Worm (Caenorhabditis elegans) whole organism, L1 larva: ENCODE data around the gene srh-299.

ENCODE experiments used
- C04F5.9 ChIP-seq: sonication (generic microtip); optimal IDR thresholded peaks from 2 replicates; lab custom pipeline; 2016; ENCODE audit warnings: missing genetic modification characterization, missing compliant biosample characterization
- C16A3.4 ChIP-seq: fragments of 150-350 bp; optimal IDR thresholded peaks from 2 replicates; lab custom pipeline; 2014; ENCODE audit warnings: missing biosample characterization, missing genetic modification characterization
- Y116A8C.19 ChIP-seq: sonication (generic microtip); optimal IDR thresholded peaks from 2 replicates; lab custom pipeline; 2016; ENCODE audit warnings: missing compliant biosample characterization, missing genetic modification characterization, borderline replicate concordance
- aha-1 ChIP-seq: fragments of 150-350 bp; optimal IDR thresholded peaks from 2 replicates; lab custom pipeline; 2014; ENCODE audit warnings: missing biosample characterization, missing genetic modification characterization
- alr-1 ChIP-seq: fragments of 200-800 bp; sonication (Bioruptor generic); optimal IDR thresholded peaks from 2 replicates; lab custom pipeline; 2018; ENCODE audit warnings: borderline replicate concordance, mild to moderate bottlenecking, missing genetic modification characterization, missing compliant biosample characterization
- ceh-63 ChIP-seq: fragments of 200-800 bp; sonication (Bioruptor generic); optimal IDR thresholded peaks from 2 replicates; lab custom pipeline; 2018; ENCODE audit warnings: mild to moderate bottlenecking, missing genetic modification characterization, missing compliant biosample characterization
- ceh-8 ChIP-seq: fragments of 200-800 bp; sonication (Bioruptor generic); optimal IDR thresholded peaks from 2 replicates; lab custom pipeline; 2018; ENCODE audit warnings: mild to moderate bottlenecking, missing genetic modification characterization, moderate library complexity, missing compliant biosample characterization
- ces-1 ChIP-seq: fragments of 150-350 bp; optimal IDR thresholded peaks from 2 replicates; lab custom pipeline; 2014; ENCODE audit warnings: missing biosample characterization, missing genetic modification reagents, missing genetic modification characterization
- dpl-1 ChIP-seq, 3 experiments: fragments of 150-350 bp in 2 of 3; sonication (generic microtip) in 1 of 3; optimal IDR thresholded peaks; 2 replicates each; lab custom pipeline; 2014 to 2017; ENCODE audit warnings: missing biosample characterization in 3 of 3, missing genetic modification characterization in 3 of 3, missing genetic modification reagents in 3 of 3
- efl-3 ChIP-seq: fragments of 200-800 bp; sonication (Bioruptor generic); optimal IDR thresholded peaks from 2 replicates; lab custom pipeline; 2018; ENCODE audit warnings: mild to moderate bottlenecking, missing genetic modification characterization, missing compliant biosample characterization
- elt-2 ChIP-seq: sonication (generic microtip); optimal IDR thresholded peaks from 2 replicates; lab custom pipeline; 2016; ENCODE audit warnings: missing genetic modification characterization, mild to moderate bottlenecking, inconsistent platforms, missing compliant biosample characterization, missing genetic modification reagents
- elt-3 ChIP-seq, 6 experiments: fragments of 150-350 bp in 1 of 6; sonication (generic microtip); optimal IDR thresholded peaks; 2 replicates each; lab custom pipeline; 2017 to 2018; ENCODE audit warnings: missing biosample characterization in 6 of 6, missing genetic modification characterization in 6 of 6, inconsistent platforms in 1 of 6
- ets-5 ChIP-seq: fragments of 200-800 bp; sonication (Bioruptor generic); IDR thresholded peaks from 2 replicates; pipeline ENCODE4 v1.3.6; 2022; ENCODE audit warnings: missing genetic modification characterization, missing compliant biosample characterization
- fos-1 ChIP-seq: fragments of 150-350 bp; optimal IDR thresholded peaks from 2 replicates; lab custom pipeline; 2014; ENCODE audit warnings: missing biosample characterization, missing genetic modification characterization
- hlh-17 ChIP-seq: fragments of 200-800 bp; sonication (Bioruptor generic); optimal IDR thresholded peaks from 2 replicates; lab custom pipeline; 2018; ENCODE audit warnings: missing genetic modification characterization, mild to moderate bottlenecking, missing compliant biosample characterization, moderate library complexity, borderline replicate concordance
- hpl-2 ChIP-seq: fragments of 150-350 bp; optimal IDR thresholded peaks from 2 replicates; lab custom pipeline; 2014; ENCODE audit warnings: missing biosample characterization, missing genetic modification reagents, missing genetic modification characterization
- jun-1 ChIP-seq: fragments of 150-350 bp; optimal IDR thresholded peaks from 2 replicates; lab custom pipeline; 2014; ENCODE audit warnings: missing biosample characterization, missing genetic modification reagents, missing genetic modification characterization
- lin-13 ChIP-seq: fragments of 150-350 bp; optimal IDR thresholded peaks from 2 replicates; lab custom pipeline; 2014; ENCODE audit warnings: missing biosample characterization, missing genetic modification reagents, missing genetic modification characterization
- lin-35 ChIP-seq, 2 experiments: fragments of 150-350 bp; optimal IDR thresholded peaks; 2 replicates each; lab custom pipeline; 2014; ENCODE audit warnings: missing biosample characterization in 2 of 2, missing genetic modification characterization in 2 of 2, missing genetic modification reagents in 2 of 2
- lin-39 ChIP-seq: fragments of 150-350 bp; optimal IDR thresholded peaks from 2 replicates; lab custom pipeline; 2014; ENCODE audit warnings: missing biosample characterization, missing genetic modification reagents, missing genetic modification characterization
- mef-2 ChIP-seq: fragments of 150-350 bp; optimal IDR thresholded peaks from 2 replicates; lab custom pipeline; 2014; ENCODE audit warnings: missing biosample characterization, missing genetic modification characterization
- mep-1 ChIP-seq: fragments of 150-350 bp; optimal IDR thresholded peaks from 2 replicates; lab custom pipeline; 2014; ENCODE audit warnings: missing biosample characterization, missing genetic modification characterization
- nhr-19 ChIP-seq: fragments of 200-800 bp; sonication (Bioruptor generic); conservative IDR thresholded peaks from 2 replicates; pipeline ENCODE4 v1.3.6; 2022; ENCODE audit warnings: missing genetic modification characterization, missing compliant biosample characterization
- nhr-20 ChIP-seq: sonication (generic microtip); optimal IDR thresholded peaks from 2 replicates; lab custom pipeline; 2016; ENCODE audit warnings: mild to moderate bottlenecking, missing genetic modification characterization, missing compliant biosample characterization
- nhr-77 ChIP-seq: fragments of 150-350 bp; optimal IDR thresholded peaks from 2 replicates; lab custom pipeline; 2014; ENCODE audit warnings: missing biosample characterization, missing genetic modification characterization
- nhr-84 ChIP-seq: sonication (generic microtip); optimal IDR thresholded peaks from 2 replicates; lab custom pipeline; 2017; ENCODE audit warnings: missing biosample characterization, missing genetic modification characterization
- pag-3 ChIP-seq: sonication (generic microtip); optimal IDR thresholded peaks from 2 replicates; lab custom pipeline; 2017; ENCODE audit warnings: missing genetic modification characterization, mild to moderate bottlenecking, missing compliant biosample characterization, antibody characterized with exemption, borderline replicate concordance; ENCODE audit not compliant: insufficient read depth
- pqm-1 ChIP-seq: sonication (generic microtip); optimal IDR thresholded peaks from 3 replicates; lab custom pipeline; 2017; ENCODE audit warnings: missing biosample characterization, missing genetic modification characterization
- snpc-4 ChIP-seq: fragments of 150-350 bp; optimal IDR thresholded peaks from 2 replicates; lab custom pipeline; 2014; ENCODE audit warnings: missing biosample characterization, missing genetic modification characterization
- snu-23 ChIP-seq: sonication (generic microtip); optimal IDR thresholded peaks from 2 replicates; lab custom pipeline; 2016; ENCODE audit warnings: missing genetic modification characterization, missing compliant biosample characterization
- sptf-1 ChIP-seq: fragments of 150-350 bp; optimal IDR thresholded peaks from 2 replicates; lab custom pipeline; 2014; ENCODE audit warnings: missing biosample characterization, missing genetic modification characterization
- sup-37 ChIP-seq: fragments of 200-800 bp; sonication (Bioruptor generic); optimal IDR thresholded peaks from 2 replicates; lab custom pipeline; 2018; ENCODE audit warnings: mild to moderate bottlenecking, missing genetic modification characterization, missing compliant biosample characterization
- swsn-7 ChIP-seq: sonication (generic microtip); optimal IDR thresholded peaks from 2 replicates; lab custom pipeline; 2016; ENCODE audit warnings: missing genetic modification characterization, missing compliant biosample characterization
- tbx-2 ChIP-seq: sonication (generic microtip); optimal IDR thresholded peaks from 2 replicates; lab custom pipeline; 2016; ENCODE audit warnings: missing genetic modification characterization, missing compliant biosample characterization
- unc-86 ChIP-seq: sonication (generic microtip); optimal IDR thresholded peaks from 2 replicates; lab custom pipeline; 2016; ENCODE audit warnings: missing genetic modification characterization, missing compliant biosample characterization
- unc-98 ChIP-seq: fragments of 200-800 bp; sonication (Bioruptor generic); IDR thresholded peaks from 2 replicates; pipeline ENCODE4 v1.3.6; 2022; ENCODE audit warnings: missing genetic modification characterization, missing compliant biosample characterization
- vab-15 ChIP-seq: sonication (generic microtip); optimal IDR thresholded peaks from 2 replicates; lab custom pipeline; 2017; ENCODE audit warnings: missing genotype, mild to moderate bottlenecking, missing genetic modification characterization, missing compliant biosample characterization
- xbp-1 ChIP-seq: sonication (generic microtip); optimal IDR thresholded peaks from 2 replicates; lab custom pipeline; 2016; ENCODE audit warnings: missing genetic modification characterization, missing compliant biosample characterization
- zag-1 ChIP-seq: fragments of 150-350 bp; optimal IDR thresholded peaks from 2 replicates; lab custom pipeline; 2014; ENCODE audit warnings: missing biosample characterization, missing genetic modification characterization
- zip-4 ChIP-seq: fragments of 200-800 bp; sonication (Bioruptor generic); optimal IDR thresholded peaks from 2 replicates; lab custom pipeline; 2018; ENCODE audit warnings: mild to moderate bottlenecking, missing genetic modification characterization, moderate library complexity, missing compliant biosample characterization
- ztf-11 ChIP-seq, 2 experiments: sonication (generic microtip); optimal IDR thresholded peaks; 2 replicates each; lab custom pipeline; 2016 to 2017; ENCODE audit warnings: missing genetic modification characterization in 2 of 2, missing biosample characterization in 1 of 2, missing compliant biosample characterization in 1 of 2
- ztf-4 ChIP-seq: fragments of 150-350 bp; optimal IDR thresholded peaks from 2 replicates; lab custom pipeline; 2014; ENCODE audit warnings: missing biosample characterization, missing genetic modification characterization

srh-299 gene

ce11 chrV:15826110-15826509 is 37.0 kb upstream of the srh-299 start, which contains the start of gene srbc-51:
Gene srbc-51 (plus strand): TSS chrV:15826410.
- TF ChIP-seq C04F5.9 (tag; lab: Kevin White, UChicago) (no peak), mef-2 (tag; lab: Kevin White, UChicago) (no peak), unc-98 (GFP tag; lab: Robert Waterston, UW) (no peak), ceh-63 (GFP tag; lab: Kevin White, UChicago) (no peak), nhr-77 (tag; lab: Kevin White, UChicago) (no peak), sup-37 (GFP tag; lab: Kevin White, UChicago) (no peak), tbx-2 (tag; lab: Kevin White, UChicago) (no peak), pqm-1 (tag; lab: Kevin White, UChicago) (no peak), jun-1 (tag; lab: Kevin White, UChicago) (no peak), pag-3 (tag; lab: Kevin White, UChicago) (no peak), mep-1 (tag; lab: Kevin White, UChicago) (no peak), nhr-84 (tag; lab: Kevin White, UChicago) (no peak), zag-1 (no peak), xbp-1 (tag; lab: Kevin White, UChicago) (no peak), ces-1 (GFP tag; lab: Kevin White, UChicago) (no peak), ets-5 (GFP tag; lab: Robert Waterston, UW) (no peak), dpl-1 (GFP tag; optimal IDR thresholded peaks at IDR 0.05; lab: Kevin White, UChicago) (no peak), ceh-8 (GFP tag; lab: Kevin White, UChicago) (no peak)

DNA sequence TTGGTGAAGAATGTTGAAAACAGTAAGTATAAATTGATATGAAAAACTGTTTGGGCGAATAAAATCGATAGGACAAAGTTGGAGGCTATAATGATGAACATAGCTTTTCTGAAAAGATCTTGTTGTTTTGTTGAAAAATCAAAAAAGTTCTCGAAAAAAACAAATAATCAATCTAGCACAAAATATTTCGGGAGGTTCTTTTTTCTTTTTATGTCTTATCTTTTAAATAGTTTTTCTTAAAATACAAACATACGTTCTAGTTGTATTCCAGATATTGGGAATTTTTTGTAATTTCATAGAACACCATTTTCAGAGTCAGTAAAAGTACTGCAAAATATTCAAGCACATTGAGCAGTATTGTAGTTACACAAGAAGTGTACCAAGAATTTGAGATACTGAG is 33.2 kb upstream of the srh-299 start, which contains the start of gene srbc-55:
Gene srbc-55, minus strand, starts transcription at position 101 of the 400 bp plus-strand sequence.
- no peak for TF ChIP-seq hlh-17 (GFP tag; lab: Kevin White, UChicago)
- no peak for TF ChIP-seq aha-1
- TF ChIP-seq elt-2 = no peak
- TF ChIP-seq lin-13 (GFP tag; lab: Kevin White, UChicago) = no peak
- no peak for TF ChIP-seq lin-35 (GFP tag; optimal IDR thresholded peaks at IDR 0.05; lab: Kevin White, UChicago)
- no peak for TF ChIP-seq elt-3 (tag; optimal IDR thresholded peaks at IDR 0.05; lab: Kevin White, UChicago)
- no peak for TF ChIP-seq sptf-1 (tag; lab: Kevin White, UChicago)
- TF ChIP-seq Y116A8C.19 (tag; lab: Kevin White, UChicago) = no peak
- no peak for TF ChIP-seq nhr-20
- TF ChIP-seq efl-3 (GFP tag; lab: Kevin White, UChicago) = no peak
- TF ChIP-seq zip-4 (GFP tag; lab: Kevin White, UChicago) = no peak
- no peak for TF ChIP-seq ztf-11 (tag; optimal IDR thresholded peaks at IDR 0.05; lab: Kevin White, UChicago)
- no peak for TF ChIP-seq snu-23 (GFP tag; lab: Kevin White, UChicago)
- TF ChIP-seq alr-1 = no peak

- TF ChIP-seq xbp-1 (tag; lab: Kevin White, UChicago) (no peak), lin-13 (GFP tag; lab: Kevin White, UChicago) (no peak), nhr-19 (GFP tag; lab: Robert Waterston, UW) (no peak)
These were observed 31.6 kb upstream of the srh-299 start, which contains the start of gene srbc-56 for ce11 chrV:15831586-15831985. Gene srbc-56 (minus strand): TSS chrV:15831686.

ce11 chrV:15833622-15834021 is 29.5 kb upstream of the srh-299 start, which contains the start of gene srbc-54:
Gene srbc-54 (minus strand): TSS chrV:15833722.
- no peak for TF ChIP-seq lin-39 (tag; lab: Kevin White, UChicago)
- no peak for TF ChIP-seq hpl-2 (GFP tag; lab: Kevin White, UChicago)
- no peak for TF ChIP-seq aha-1
- TF ChIP-seq C16A3.4 (tag; lab: Kevin White, UChicago) = no peak
- TF ChIP-seq lin-13 (GFP tag; lab: Kevin White, UChicago) = no peak
- TF ChIP-seq swsn-7 (tag; lab: Kevin White, UChicago) = no peak
- TF ChIP-seq nhr-20 = no peak
- TF ChIP-seq snpc-4 = no peak
- no peak for TF ChIP-seq jun-1 (tag; lab: Kevin White, UChicago)
- no peak for TF ChIP-seq unc-86 (tag; lab: Kevin White, UChicago)
- no peak for TF ChIP-seq pag-3 (tag; lab: Kevin White, UChicago)
- no peak for TF ChIP-seq ztf-4 (tag; lab: Kevin White, UChicago)
- no peak for TF ChIP-seq dpl-1 (GFP tag; optimal IDR thresholded peaks at IDR 0.05; lab: Kevin White, UChicago)
- TF ChIP-seq zip-4 (GFP tag; lab: Kevin White, UChicago) = no peak
- TF ChIP-seq fos-1 (tag; lab: Kevin White, UChicago) = no peak
- no peak for TF ChIP-seq C04F5.9 (tag; lab: Kevin White, UChicago)
- TF ChIP-seq unc-98 (GFP tag; lab: Robert Waterston, UW) = no peak
- TF ChIP-seq vab-15 (tag; lab: Kevin White, UChicago) = no peak
